Fruit fly (Drosophila melanogaster) whole organism, embryonic: ENCODE measurements around the gene H15.

ENCODE experiments used
- CG10321 ChIP-seq: fragments of 200-800 bp; sonication (Bioruptor generic); IDR thresholded peaks from 2 replicates; pipeline ENCODE4 v1.3.6; 2022; ENCODE audit warnings: missing biosample characterization, missing genetic modification characterization
- CG11696 ChIP-seq: fragments of 200-800 bp; sonication (Bioruptor generic); IDR thresholded peaks from 2 replicates; pipeline ENCODE4 v1.3.6; 2022; ENCODE audit warnings: missing biosample characterization, missing genetic modification characterization
- CG12071 ChIP-seq: fragments of 200-800 bp; sonication (Bioruptor generic); optimal IDR thresholded peaks from 3 replicates; lab custom pipeline; 2018; ENCODE audit warnings: missing biosample characterization, mild to moderate bottlenecking, missing genetic modification characterization
- CG12236 ChIP-seq: fragments of 200-800 bp; sonication (Bioruptor generic); optimal IDR thresholded peaks from 2 replicates; lab custom pipeline; 2016; ENCODE audit warnings: missing biosample characterization, missing genetic modification characterization
- CG15696 ChIP-seq: fragments of 200-800 bp; sonication (Bioruptor generic); optimal IDR thresholded peaks from 2 replicates; lab custom pipeline; 2019; ENCODE audit warnings: missing biosample characterization, mild to moderate bottlenecking, missing genetic modification characterization, moderate library complexity
- CG16863 ChIP-seq: fragments of 200-800 bp; sonication (Bioruptor generic); optimal IDR thresholded peaks from 3 replicates; lab custom pipeline; 2016; ENCODE audit warnings: missing biosample characterization, missing genetic modification characterization
- CG2875 ChIP-seq: fragments of 200-800 bp; sonication (Bioruptor generic); optimal IDR thresholded peaks from 2 replicates; lab custom pipeline; 2017; ENCODE audit warnings: missing biosample characterization, mild to moderate bottlenecking, missing genetic modification characterization, missing genetic modification reagents
- CG34224 ChIP-seq: fragments of 200-800 bp; sonication (Bioruptor generic); IDR thresholded peaks from 3 replicates; pipeline ENCODE4 v1.3.6; 2022; ENCODE audit warnings: missing biosample characterization, missing genetic modification characterization; ENCODE audit not compliant: partially characterized antibody
- CG4424 ChIP-seq: fragments of 200-800 bp; sonication (Bioruptor generic); optimal IDR thresholded peaks from 3 replicates; lab custom pipeline; 2016; ENCODE audit warnings: missing biosample characterization, missing genetic modification characterization
- CG4707 ChIP-seq: fragments of 200-800 bp; sonication (Bioruptor generic); optimal IDR thresholded peaks from 2 replicates; lab custom pipeline; 2018; ENCODE audit warnings: missing biosample characterization, mild to moderate bottlenecking, missing genetic modification characterization, moderate library complexity
- CG6254 ChIP-seq: fragments of 200-800 bp; sonication (Bioruptor generic); optimal IDR thresholded peaks from 3 replicates; lab custom pipeline; 2017; ENCODE audit warnings: mild to moderate bottlenecking, missing biosample characterization, missing genetic modification reagents, missing genetic modification characterization
- CG6791 ChIP-seq: fragments of 200-800 bp; sonication (Bioruptor generic); IDR thresholded peaks from 3 replicates; pipeline ENCODE4 v1.3.6; 2022; ENCODE audit warnings: missing biosample characterization, missing genetic modification characterization; ENCODE audit not compliant: partially characterized antibody
- CG8359 ChIP-seq: fragments of 200-800 bp; sonication (Bioruptor generic); optimal IDR thresholded peaks from 2 replicates; lab custom pipeline; 2017; ENCODE audit warnings: missing biosample characterization, mild to moderate bottlenecking, missing genetic modification characterization, borderline replicate concordance
- CG8765 ChIP-seq: fragments of 200-800 bp; sonication (Bioruptor generic); IDR thresholded peaks from 2 replicates; pipeline ENCODE4 v1.3.6; 2022; ENCODE audit warnings: missing biosample characterization, missing genetic modification characterization
- CG8924 ChIP-seq: fragments of 200-800 bp; optimal IDR thresholded peaks from 3 replicates; lab custom pipeline; 2019; ENCODE audit warnings: missing biosample characterization, mild to moderate bottlenecking, missing genetic modification characterization, moderate library complexity
- Dad ChIP-seq: fragments of 200-800 bp; sonication (Bioruptor generic); optimal IDR thresholded peaks from 3 replicates; lab custom pipeline; 2016; ENCODE audit warnings: missing biosample characterization, missing genetic modification characterization
- Dfd ChIP-seq, 2 experiments: fragments of >200 bp; optimal IDR thresholded peaks; 2 replicates each; lab custom pipeline; 2017; ENCODE audit warnings: missing biosample characterization in 2 of 2, missing genetic modification characterization in 2 of 2
- Dref ChIP-seq: fragments of 200-800 bp; sonication (Bioruptor generic); IDR thresholded peaks from 2 replicates; pipeline ENCODE4 v1.3.6; 2022; ENCODE audit warnings: missing biosample characterization, missing genetic modification characterization
- Gsc ChIP-seq: fragments of 200-800 bp; sonication (Bioruptor generic); IDR thresholded peaks from 2 replicates; pipeline ENCODE4 v1.3.6; 2022; ENCODE audit warnings: missing biosample characterization, missing genetic modification characterization
- HLH4C ChIP-seq: fragments of 200-800 bp; sonication (Bioruptor generic); IDR thresholded peaks from 3 replicates; pipeline ENCODE4 v1.3.6; 2022; ENCODE audit warnings: missing biosample characterization, missing genetic modification characterization; ENCODE audit not compliant: partially characterized antibody
- Hr51 ChIP-seq, 2 experiments: fragments of 200-800 bp; sonication (Bioruptor generic); optimal IDR thresholded peaks; 2 replicates in 1 of 2; 3 replicates in 1 of 2; lab custom pipeline; 2016 to 2018; ENCODE audit warnings: missing biosample characterization in 2 of 2, missing genetic modification characterization in 2 of 2, mild to moderate bottlenecking in 1 of 2, moderate library complexity in 1 of 2
- Lhr ChIP-seq: fragments of 200-800 bp; sonication (Bioruptor generic); optimal IDR thresholded peaks from 3 replicates; lab custom pipeline; 2017; ENCODE audit warnings: mild to moderate bottlenecking, missing biosample characterization, missing genetic modification reagents, missing genetic modification characterization
- Myb ChIP-seq: fragments of 200-800 bp; sonication (Bioruptor generic); optimal IDR thresholded peaks from 2 replicates; lab custom pipeline; 2016; ENCODE audit warnings: missing biosample characterization, missing genetic modification characterization
- Optix ChIP-seq: fragments of 200-800 bp; sonication (Bioruptor generic); IDR thresholded peaks from 3 replicates; pipeline ENCODE4 v1.3.6; 2022; ENCODE audit warnings: missing biosample characterization, missing genetic modification characterization
- ap ChIP-seq: fragments of 200-800 bp; sonication (Bioruptor generic); IDR thresholded peaks from 2 replicates; pipeline ENCODE4 v1.3.6; 2022; ENCODE audit warnings: missing biosample characterization, missing genetic modification characterization
- bcd ChIP-seq: fragments of 200-800 bp; sonication (Bioruptor generic); optimal IDR thresholded peaks from 2 replicates; lab custom pipeline; 2017; ENCODE audit warnings: missing biosample characterization, mild to moderate bottlenecking, missing genetic modification characterization
- cas ChIP-seq: fragments of 200-800 bp; sonication (Bioruptor generic); IDR thresholded peaks from 2 replicates; pipeline ENCODE4 v1.3.6; 2022; ENCODE audit warnings: missing biosample characterization, missing genetic modification characterization
- chinmo ChIP-seq: fragments of 200-800 bp; sonication (Bioruptor generic); IDR thresholded peaks from 4 replicates; pipeline ENCODE4 v1.3.6; 2022; ENCODE audit warnings: missing biosample characterization, missing genetic modification characterization; ENCODE audit not compliant: partially characterized antibody
- da ChIP-seq: fragments of 200-800 bp; sonication (Bioruptor generic); optimal IDR thresholded peaks from 2 replicates; lab custom pipeline; 2016; ENCODE audit warnings: missing biosample characterization, missing genetic modification characterization
- dati ChIP-seq: fragments of 200-800 bp; sonication (Bioruptor generic); IDR thresholded peaks from 2 replicates; pipeline ENCODE4 v1.3.6; 2022; ENCODE audit warnings: missing biosample characterization, missing genetic modification characterization
- dimm ChIP-seq: fragments of 200-800 bp; sonication (Bioruptor generic); IDR thresholded peaks from 2 replicates; pipeline ENCODE4 v1.3.6; 2022; ENCODE audit warnings: missing biosample characterization, missing genetic modification characterization
- dmrt11E ChIP-seq: fragments of 200-800 bp; sonication (Bioruptor generic); optimal IDR thresholded peaks from 3 replicates; lab custom pipeline; 2018; ENCODE audit warnings: missing biosample characterization, mild to moderate bottlenecking, missing genetic modification characterization, moderate library complexity
- gce ChIP-seq: fragments of 200-800 bp; sonication (Bioruptor generic); IDR thresholded peaks from 3 replicates; pipeline ENCODE4 v1.3.6; 2022; ENCODE audit warnings: missing biosample characterization, missing genetic modification characterization
- gcm2 ChIP-seq: fragments of 200-800 bp; sonication (Bioruptor generic); optimal IDR thresholded peaks from 2 replicates; lab custom pipeline; 2016; ENCODE audit warnings: missing biosample characterization, missing genetic modification characterization
- ind ChIP-seq: fragments of 200-800 bp; sonication (Bioruptor generic); optimal IDR thresholded peaks from 3 replicates; lab custom pipeline; 2016; ENCODE audit warnings: missing biosample characterization, missing genetic modification characterization
- insv ChIP-seq, 2 experiments: fragments of 200-800 bp; sonication (Bioruptor generic); optimal IDR thresholded peaks; 3 replicates each; lab custom pipeline; 2016 to 2018; ENCODE audit warnings: missing biosample characterization in 2 of 2, missing genetic modification characterization in 2 of 2
- pb ChIP-seq: fragments of 200-800 bp; sonication (Bioruptor generic); optimal IDR thresholded peaks from 3 replicates; lab custom pipeline; 2016; ENCODE audit warnings: missing biosample characterization, missing genetic modification characterization
- phol ChIP-seq: fragments of 200-800 bp; sonication (Bioruptor generic); optimal IDR thresholded peaks from 3 replicates; lab custom pipeline; 2018; ENCODE audit warnings: missing biosample characterization, mild to moderate bottlenecking, missing genetic modification characterization, moderate library complexity
- psq ChIP-seq: fragments of 200-800 bp; sonication (Bioruptor generic); optimal IDR thresholded peaks from 2 replicates; lab custom pipeline; 2017; ENCODE audit warnings: missing biosample characterization, missing genetic modification characterization
- rib ChIP-seq: fragments of 200-800 bp; sonication (Bioruptor generic); IDR thresholded peaks from 2 replicates; pipeline ENCODE4 v1.3.6; 2022; ENCODE audit warnings: missing biosample characterization, missing genetic modification characterization
- schlank ChIP-seq: fragments of 200-800 bp; sonication (Bioruptor generic); optimal IDR thresholded peaks from 2 replicates; lab custom pipeline; 2018; ENCODE audit warnings: missing biosample characterization, mild to moderate bottlenecking, missing genetic modification characterization
- sens ChIP-seq: fragments of 200-800 bp; sonication (Bioruptor generic); peaks from one replicate; lab custom pipeline; 2016; ENCODE audit warnings: missing biosample characterization, missing genetic modification characterization
- tup ChIP-seq: fragments of 200-800 bp; sonication (Bioruptor generic); optimal IDR thresholded peaks from 2 replicates; lab custom pipeline; 2016; ENCODE audit warnings: missing biosample characterization, mild to moderate bottlenecking, missing genetic modification characterization, moderate library complexity
- twi ChIP-seq: fragments of 200-800 bp; optimal IDR thresholded peaks from 2 replicates; lab custom pipeline; 2019; ENCODE audit warnings: missing biosample characterization, mild to moderate bottlenecking, missing genetic modification characterization, moderate library complexity
- tx ChIP-seq: fragments of 200-800 bp; sonication (Bioruptor generic); optimal IDR thresholded peaks from 2 replicates; lab custom pipeline; 2016; ENCODE audit warnings: missing biosample characterization, missing genetic modification characterization
- yki ChIP-seq: fragments of >200 bp; optimal IDR thresholded peaks from 3 replicates; lab custom pipeline; 2018

The H15 gene

dm6 chr2L:5453077-5453476 lies 49.0 kb downstream of the H15 start (continued):
- TF ChIP-seq CG2875 (GFP tag; lab: Kevin White, UChicago) = no peak

dm6 chr2L:5459740-5460287 lies 55.7 kb downstream of the H15 start:
- TF ChIP-seq gcm2 (GFP tag; lab: Kevin White, UChicago) = no peak
- peak; percentile 53 for TF ChIP-seq sens
- no peak for TF ChIP-seq CG12236 (GFP tag; lab: Kevin White, UChicago)
- no peak for TF ChIP-seq Dref (GFP tag; lab: Robert Waterston, UW)
- TF ChIP-seq da (GFP tag; lab: Kevin White, UChicago) = no peak
- peak; percentile 24 for TF ChIP-seq dmrt11E (tag; lab: Kevin White, UChicago)
- TF ChIP-seq Myb (GFP tag; lab: Kevin White, UChicago) = no peak
- TF ChIP-seq Optix (GFP tag; lab: Robert Waterston, UW) = no peak
- no peak for TF ChIP-seq Hr51 (GFP tag; optimal IDR thresholded peaks at IDR 0.05; lab: Kevin White, UChicago)
- no peak for TF ChIP-seq ind (GFP tag; lab: Kevin White, UChicago)
- TF ChIP-seq twi (tag; lab: Kevin White, UChicago) = peak; percentile 87
- no peak for TF ChIP-seq CG8359 (GFP tag; lab: Kevin White, UChicago)
- no peak for TF ChIP-seq gce (GFP tag; lab: Robert Waterston, UW)
- no peak for TF ChIP-seq yki (lab: Kevin White, UChicago)
- peak; percentile 73 for TF ChIP-seq CG11696 (GFP tag; lab: Robert Waterston, UW)
- TF ChIP-seq HLH4C = no peak
- no peak for TF ChIP-seq CG4707 (GFP tag; lab: Kevin White, UChicago)
- TF ChIP-seq CG15696 (tag; lab: Kevin White, UChicago) = peak; percentile 17
- TF ChIP-seq, all 482 proteins: peak for 5

- TF ChIP-seq CG34224 (GFP tag; lab: Robert Waterston, UW) (peak; percentile 26; the same call in 1 of the 3 replicates), CG6254 (no peak), CG6791 (GFP tag; lab: Robert Waterston, UW) (no peak; the same call in 2 of the 3 replicates), insv (GFP tag; optimal IDR thresholded peaks at IDR 0.05; lab: Kevin White, UChicago) (peak; percentile 96 to 98), phol (tag; lab: Kevin White, UChicago) (peak; percentile 92), cas (GFP tag; lab: Robert Waterston, UW) (no peak), Dfd (GFP tag; optimal IDR thresholded peaks at IDR 0.05; lab: Kevin White, UChicago) (no peak), schlank (tag; lab: Kevin White, UChicago) (no peak), CG10321 (GFP tag; lab: Robert Waterston, UW) (peak; percentile 98), chinmo (GFP tag; lab: Robert Waterston, UW) (0 out of 4 replicates have a peak, but pooled peaks have one; percentile 74), CG8765 (GFP tag; lab: Robert Waterston, UW) (no peak), CG12071 (no peak), tup (no peak), Dad (GFP tag; lab: Kevin White, UChicago) (no peak), dimm (GFP tag; lab: Robert Waterston, UW) (no peak), rib (GFP tag; lab: Robert Waterston, UW) (peak; percentile 38; the same call in 1 of the 2 replicates), pb (GFP tag; lab: Kevin White, UChicago) (no peak), CG16863 (no peak), bcd (GFP tag; lab: Kevin White, UChicago) (no peak), dati (GFP tag; lab: Robert Waterston, UW) (no peak), tx (no peak), CG8924 (peak; percentile 35), psq (GFP tag; lab: Kevin White, UChicago) (peak; percentile 42), CG4424 (no peak), ap (no peak), Lhr (GFP tag; lab: Kevin White, UChicago) (no peak), Gsc (GFP tag; lab: Robert Waterston, UW) (no peak)
These were observed 57.0 kb downstream of the H15 start, which contains the start of gene mid for dm6 chr2L:5460907-5461723. Gene mid (plus strand): TSS chr2L:5461639.
